Worm (Caenorhabditis elegans) whole organism, L4 larva: ENCODE results near the gene lec-1.

ENCODE experiments used
- T20F7.1 ChIP-seq: fragments of 200-800 bp; sonication (Bioruptor generic); optimal IDR thresholded peaks from 2 replicates; lab custom pipeline; 2018; ENCODE audit warnings: mild to moderate bottlenecking, missing genetic modification characterization, missing compliant biosample characterization
- T26A8.4 ChIP-seq: fragments of 200-800 bp; sonication (Bioruptor generic); IDR thresholded peaks from 2 replicates; pipeline ENCODE4 v1.3.6; 2022; ENCODE audit warnings: missing genetic modification characterization, missing compliant biosample characterization
- Y105C5A.15 ChIP-seq: fragments of 200-800 bp; sonication (Bioruptor generic); IDR thresholded peaks from 2 replicates; pipeline ENCODE4 v1.3.6; 2022; ENCODE audit warnings: missing genetic modification characterization, missing compliant biosample characterization
- Y48G9A.11 ChIP-seq: fragments of 200-800 bp; sonication (Bioruptor generic); IDR thresholded peaks from 2 replicates; pipeline ENCODE4 v1.3.6; 2022; ENCODE audit warnings: missing genetic modification reagents, missing genetic modification characterization, missing compliant biosample characterization
- Y75B8A.6 ChIP-seq: fragments of 200-800 bp; sonication (Bioruptor generic); IDR thresholded peaks from 2 replicates; pipeline ENCODE4 v1.3.6; 2022; ENCODE audit warnings: missing genetic modification reagents, missing genetic modification characterization, missing compliant biosample characterization
- ZK546.5 ChIP-seq, 2 experiments: sonication (generic microtip); optimal IDR thresholded peaks; 2 replicates each; lab custom pipeline; 2017; ENCODE audit warnings: missing biosample characterization in 2 of 2, missing genetic modification characterization in 2 of 2
- aha-1 ChIP-seq: fragments of 150-350 bp; peaks from one replicate; lab custom pipeline; 2014; ENCODE audit warnings: missing biosample characterization, missing genetic modification characterization
- attf-4 ChIP-seq: sonication (generic microtip); optimal IDR thresholded peaks from 3 replicates; lab custom pipeline; 2017; ENCODE audit warnings: missing biosample characterization, missing genetic modification characterization
- ceh-32 ChIP-seq: sonication (generic microtip); optimal IDR thresholded peaks from 2 replicates; lab custom pipeline; 2016; ENCODE audit warnings: mild to moderate bottlenecking, missing genetic modification characterization, missing compliant biosample characterization; ENCODE audit not compliant: poor library complexity
- ceh-44 ChIP-seq: fragments of 200-800 bp; sonication (Bioruptor generic); IDR thresholded peaks from 2 replicates; pipeline ENCODE4 v1.3.6; 2022; ENCODE audit warnings: missing genetic modification reagents, missing genetic modification characterization, missing compliant biosample characterization
- ceh-62 ChIP-seq: sonication (generic microtip); optimal IDR thresholded peaks from 2 replicates; lab custom pipeline; 2017; ENCODE audit warnings: missing biosample characterization, missing genetic modification characterization
- dmd-6 ChIP-seq: fragments of 200-800 bp; sonication (Bioruptor generic); IDR thresholded peaks from 2 replicates; pipeline ENCODE4 v1.3.6; 2022; ENCODE audit warnings: missing genetic modification reagents, missing genetic modification characterization, missing compliant biosample characterization
- dpl-1 ChIP-seq: fragments of 150-350 bp; optimal IDR thresholded peaks from 2 replicates; lab custom pipeline; 2014; ENCODE audit warnings: missing biosample characterization, missing genetic modification reagents, missing genetic modification characterization
- hlh-30 ChIP-seq: sonication (generic microtip); optimal IDR thresholded peaks from 2 replicates; lab custom pipeline; 2017; ENCODE audit warnings: antibody characterized with exemption, mild to moderate bottlenecking, missing genetic modification characterization, missing compliant biosample characterization; ENCODE audit not compliant: insufficient read depth
- hmg-1.1 ChIP-seq: fragments of 200-800 bp; sonication (Bioruptor generic); IDR thresholded peaks from 2 replicates; pipeline ENCODE4 v1.3.6; 2022; ENCODE audit warnings: missing genetic modification reagents, missing genetic modification characterization, missing compliant biosample characterization
- lir-3 ChIP-seq: sonication (generic microtip); optimal IDR thresholded peaks from 2 replicates; lab custom pipeline; 2016; ENCODE audit warnings: mild to moderate bottlenecking, missing genetic modification characterization, missing compliant biosample characterization
- lsy-2 ChIP-seq, 2 experiments: fragments of 150-350 bp in 1 of 2; sonication (generic microtip) in 1 of 2; optimal IDR thresholded peaks; 2 replicates each; lab custom pipeline; 2014 to 2017; ENCODE audit warnings: missing biosample characterization in 2 of 2, missing genetic modification characterization in 2 of 2
- madf-5 ChIP-seq, 2 experiments: fragments of 200-800 bp; sonication (Bioruptor generic); IDR thresholded peaks; 2 replicates each; pipeline ENCODE4 v1.3.6; 2022; ENCODE audit warnings: missing compliant biosample characterization in 2 of 2, missing genetic modification characterization in 2 of 2
- mdl-1 ChIP-seq, 2 experiments: fragments of 150-350 bp in 1 of 2; sonication (generic microtip) in 1 of 2; optimal IDR thresholded peaks; 2 replicates each; lab custom pipeline; 2014 to 2017; ENCODE audit warnings: missing biosample characterization in 2 of 2, missing genetic modification characterization in 2 of 2
- mep-1 ChIP-seq: fragments of 150-350 bp; sonication (generic microtip); optimal IDR thresholded peaks from 3 replicates; lab custom pipeline; 2014; ENCODE audit warnings: missing biosample characterization, missing genetic modification characterization
- mes-2 ChIP-seq: sonication (generic microtip); optimal IDR thresholded peaks from 2 replicates; lab custom pipeline; 2016; ENCODE audit warnings: missing genotype, mild to moderate bottlenecking, missing genetic modification characterization, missing compliant biosample characterization; ENCODE audit not compliant: poor library complexity, severe bottlenecking
- mxl-2 ChIP-seq: fragments of 200-800 bp; sonication (Bioruptor generic); conservative IDR thresholded peaks from 2 replicates; pipeline ENCODE4 v1.3.6; 2022; ENCODE audit warnings: missing genetic modification reagents, missing genetic modification characterization, missing compliant biosample characterization
- mxl-3 ChIP-seq: fragments of 200-800 bp; sonication (Bioruptor generic); optimal IDR thresholded peaks from 2 replicates; lab custom pipeline; 2018; ENCODE audit warnings: mild to moderate bottlenecking, missing genetic modification characterization, missing compliant biosample characterization
- nhr-102 ChIP-seq: sonication (generic microtip); optimal IDR thresholded peaks from 2 replicates; lab custom pipeline; 2016; ENCODE audit warnings: mild to moderate bottlenecking, missing genetic modification characterization, moderate library complexity, missing compliant biosample characterization
- nhr-237 ChIP-seq: sonication (generic microtip); optimal IDR thresholded peaks from 2 replicates; lab custom pipeline; 2017; ENCODE audit warnings: missing biosample characterization, missing genetic modification characterization
- nhr-25 ChIP-seq: sonication (generic microtip); optimal IDR thresholded peaks from 2 replicates; lab custom pipeline; 2017; ENCODE audit warnings: missing genetic modification characterization, mild to moderate bottlenecking, missing compliant biosample characterization, antibody characterized with exemption, moderate library complexity, borderline replicate concordance; ENCODE audit not compliant: insufficient read depth
- nhr-48 ChIP-seq: sonication (generic microtip); optimal IDR thresholded peaks from 2 replicates; lab custom pipeline; 2016; ENCODE audit warnings: mild to moderate bottlenecking, missing genetic modification characterization, missing compliant biosample characterization
- nhr-77 ChIP-seq: fragments of 150-350 bp; optimal IDR thresholded peaks from 2 replicates; lab custom pipeline; 2014; ENCODE audit warnings: missing biosample characterization, missing genetic modification characterization
- skn-1 ChIP-seq: fragments of 150-350 bp; optimal IDR thresholded peaks from 2 replicates; lab custom pipeline; 2014; ENCODE audit warnings: missing biosample characterization, missing genetic modification characterization
- snpc-1.2 ChIP-seq: fragments of 200-800 bp; sonication (Bioruptor generic); IDR thresholded peaks from 2 replicates; pipeline ENCODE4 v1.3.6; 2022; ENCODE audit warnings: missing genetic modification reagents, missing genetic modification characterization, missing compliant biosample characterization
- tra-1 ChIP-seq: fragments of 200-800 bp; sonication (Bioruptor generic); IDR thresholded peaks from 2 replicates; pipeline ENCODE4 v1.3.6; 2022; ENCODE audit warnings: missing genetic modification reagents, missing genetic modification characterization, missing compliant biosample characterization
- unc-62 ChIP-seq, 3 experiments: fragments of 150-350 bp in 1 of 3; sonication (generic microtip); optimal IDR thresholded peaks in 2 of 3; peaks in 1 of 3; 1 replicate in 1 of 3; 2 replicates in 2 of 3; lab custom pipeline; 2014 to 2017; ENCODE audit warnings: missing biosample characterization in 3 of 3, missing genetic modification characterization in 3 of 3, missing genetic modification reagents in 3 of 3, missing genotype in 1 of 3
- zag-1 ChIP-seq: fragments of 150-350 bp; optimal IDR thresholded peaks from 2 replicates; lab custom pipeline; 2014; ENCODE audit warnings: missing biosample characterization, missing genetic modification characterization
- zfp-2 ChIP-seq: sonication (generic microtip); optimal IDR thresholded peaks from 2 replicates; lab custom pipeline; 2016; ENCODE audit warnings: mild to moderate bottlenecking, missing genetic modification characterization, missing compliant biosample characterization

The lec-1 gene

ce11 chrII:13190412-13190811 is 4.9 kb upstream of the lec-1 start (continued):
- TF ChIP-seq lir-3 (tag; lab: Kevin White, UChicago), result no peak
- no peak for TF ChIP-seq ceh-44
- TF ChIP-seq dpl-1 (GFP tag; lab: Kevin White, UChicago), result no peak
- no peak for TF ChIP-seq nhr-237
- no peak for TF ChIP-seq ceh-62 (tag; lab: Kevin White, UChicago)
- TF ChIP-seq hmg-1.1, result no peak
- TF ChIP-seq mxl-3 (GFP tag; lab: Kevin White, UChicago), result no peak
- no peak for TF ChIP-seq nhr-48 (tag; lab: Kevin White, UChicago)
- no peak for TF ChIP-seq nhr-77 (tag; lab: Kevin White, UChicago)
- TF ChIP-seq madf-5 (GFP tag; IDR thresholded peaks at IDR 0.05; lab: Robert Waterston, UW), result no peak
- TF ChIP-seq skn-1 (tag; lab: Kevin White, UChicago), result no peak
- no peak for TF ChIP-seq ZK546.5 (tag; optimal IDR thresholded peaks at IDR 0.05; lab: Kevin White, UChicago)
- no peak for TF ChIP-seq zag-1 (tag; lab: Kevin White, UChicago)
- TF ChIP-seq Y75B8A.6 (GFP tag; lab: Robert Waterston, UW), result no peak
- peak; percentile 2 for TF ChIP-seq mep-1 (tag; lab: Kevin White, UChicago)
- TF ChIP-seq tra-1 (GFP tag; lab: Robert Waterston, UW), result no peak
- TF ChIP-seq dmd-6 (GFP tag; lab: Robert Waterston, UW), result peak; percentile 52
- TF ChIP-seq lsy-2 (tag; optimal IDR thresholded peaks at IDR 0.05; lab: Kevin White, UChicago), result peak in 1 of 2 experiments; percentile 18
- TF ChIP-seq T20F7.1 (GFP tag; lab: Kevin White, UChicago), result peak; percentile 45
- TF ChIP-seq nhr-25 (tag; lab: Kevin White, UChicago), result no peak
- TF ChIP-seq mxl-2, result no peak
- no peak for TF ChIP-seq snpc-1.2 (GFP tag; lab: Robert Waterston, UW)
- no peak for TF ChIP-seq Y105C5A.15 (GFP tag; lab: Robert Waterston, UW)
- TF ChIP-seq zfp-2 (tag; lab: Kevin White, UChicago), result no peak
- no peak for TF ChIP-seq attf-4 (tag; lab: Kevin White, UChicago)
- TF ChIP-seq, all 104 proteins: peak for 10

ce11 chrII:13193563-13194103 is 1.7 kb upstream of the lec-1 start:
- TF ChIP-seq T26A8.4 (GFP tag; lab: Robert Waterston, UW) (0 out of 2 replicates have a peak, but pooled peaks have one; percentile 15), mdl-1 (tag; optimal IDR thresholded peaks at IDR 0.05; lab: Kevin White, UChicago) (peak in 1 of 2 experiments; percentile 35), Y48G9A.11 (GFP tag; lab: Robert Waterston, UW) (no peak), nhr-102 (no peak), hmg-1.1 (0 out of 2 replicates have a peak, but pooled peaks have one; percentile 34), mxl-3 (GFP tag; lab: Kevin White, UChicago) (peak; percentile 46), hlh-30 (tag; lab: Kevin White, UChicago) (peak; percentile 43)

- TF ChIP-seq ceh-32 (tag; lab: Kevin White, UChicago) (no peak), nhr-77 (tag; lab: Kevin White, UChicago) (no peak), skn-1 (tag; lab: Kevin White, UChicago) (no peak), mes-2 (tag; lab: Kevin White, UChicago) (no peak), unc-62 (GFP tag; optimal IDR thresholded peaks at IDR 0.05 in 1 of 2; lab: Kevin White, UChicago) (peak in 1 of 2 experiments; percentile 83), unc-62 (tag; optimal IDR thresholded peaks at IDR 0.05; lab: Kevin White, UChicago) (no peak), tra-1 (GFP tag; lab: Robert Waterston, UW) (0 out of 2 replicates have a peak, but pooled peaks have one; percentile 34), aha-1 (tag; lab: Kevin White, UChicago) (peak; percentile 94)
- TF ChIP-seq, all 104 proteins: peak for 3
Observed at ce11 chrII:13195706-13196417, 513 bp downstream of the lec-1 start.
